Worm (Caenorhabditis elegans): ENCODE results near the gene K08D8.5.
A peak's percentile ranks its signal among the peaks of the same experiment; 100 is the strongest.

K08D8.5 gene

ce11 chrIV:12893166-12893565, 18.8 kb downstream of the K08D8.5 start, which contains the start of gene K08D8.12:
Gene K08D8.12 (plus strand): TSS chrIV:12893466.
- TF ChIP-seq gmeb-2 (tag; optimal IDR thresholded peaks at IDR 0.05) (no peak), rnt-1 (tag; optimal IDR thresholded peaks at IDR 0.05) (no peak), F13H6.1 (tag; optimal IDR thresholded peaks at IDR 0.05) (no peak), ref-2 (tag; optimal IDR thresholded peaks at IDR 0.05) (no peak), elt-4 (tag; optimal IDR thresholded peaks at IDR 0.05) (no peak), zip-5 (tag; optimal IDR thresholded peaks at IDR 0.05) (no peak), hlh-30 (tag; optimal IDR thresholded peaks at IDR 0.05; ENCODE audit: insufficient read depth) (no peak), madf-2 (tag; optimal IDR thresholded peaks at IDR 0.05) (no peak), elt-2 (tag; optimal IDR thresholded peaks at IDR 0.05) (no peak), mec-3 (tag; optimal IDR thresholded peaks at IDR 0.05; ENCODE audit: borderline replicate concordance) (no peak), ztf-16 (tag; optimal IDR thresholded peaks at IDR 0.05) (no peak), pag-3 (tag; optimal IDR thresholded peaks at IDR 0.05; ENCODE audit: borderline replicate concordance) (no peak), che-1 (tag; optimal IDR thresholded peaks at IDR 0.05) (no peak), ceh-19 (GFP tag; optimal IDR thresholded peaks at IDR 0.05) (no peak), sdc-2 (tag; optimal IDR thresholded peaks at IDR 0.05) (no peak), ceh-6 (GFP tag; optimal IDR thresholded peaks at IDR 0.05) (no peak)

- TF ChIP-seq T23F11.4 (GFP tag; optimal IDR thresholded peaks at IDR 0.05) (no peak), ceh-48 (tag; optimal IDR thresholded peaks at IDR 0.05) (no peak), nfya-1 (tag; optimal IDR thresholded peaks at IDR 0.05) (no peak), ceh-24 (tag; optimal IDR thresholded peaks at IDR 0.05) (no peak), fkh-10 (GFP tag; optimal IDR thresholded peaks at IDR 0.05) (no peak), Y22D7AL.16 (tag; optimal IDR thresholded peaks at IDR 0.05) (no peak), ref-2 (tag; optimal IDR thresholded peaks at IDR 0.05) (no peak), fkh-6 (tag; optimal IDR thresholded peaks at IDR 0.05) (no peak), ceh-22 (tag; optimal IDR thresholded peaks at IDR 0.05) (no peak), ceh-19 (GFP tag; optimal IDR thresholded peaks at IDR 0.05) (no peak), nhr-232 (tag; optimal IDR thresholded peaks at IDR 0.05) (no peak), ceh-30 (tag; optimal IDR thresholded peaks at IDR 0.05) (no peak), pax-1 (tag; optimal IDR thresholded peaks at IDR 0.05) (no peak), ama-1 (optimal IDR thresholded peaks at IDR 0.05) (no peak), lin-11 (tag; optimal IDR thresholded peaks at IDR 0.05) (no peak), ceh-34 (tag; optimal IDR thresholded peaks at IDR 0.05) (no peak), C08G9.2 (tag; optimal IDR thresholded peaks at IDR 0.05) (no peak), tbx-2 (tag; optimal IDR thresholded peaks at IDR 0.05) (no peak), nhr-11 (tag; optimal IDR thresholded peaks at IDR 0.05) (no peak)
These were observed 19.7 kb downstream of the K08D8.5 start, which contains the start of gene K08D8.1 for ce11 chrIV:12892194-12892593. Gene K08D8.1 (plus strand): TSS chrIV:12892494.

DNA sequence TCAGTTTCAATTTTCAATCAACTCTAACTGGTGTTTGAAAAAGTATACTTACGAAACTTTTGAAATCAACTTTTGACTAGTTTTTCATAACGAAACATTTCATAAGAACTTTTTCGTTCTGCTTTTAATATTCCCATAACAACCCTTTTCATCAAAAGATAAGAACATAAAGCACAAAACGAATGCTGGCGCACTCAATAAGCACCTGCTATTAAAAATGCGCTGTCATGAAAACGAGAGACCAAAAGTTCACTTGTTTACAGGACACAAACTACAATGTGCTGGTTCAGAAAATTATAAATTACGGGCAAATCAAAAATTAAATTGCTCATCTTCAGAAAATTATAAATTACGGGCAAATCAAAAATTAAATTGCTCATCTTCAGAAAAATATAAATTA, 20.8 kb downstream of the K08D8.5 start:
- TF ChIP-seq pha-2 (tag; optimal IDR thresholded peaks at IDR 0.05) (no peak), sox-2 (GFP tag; IDR thresholded peaks at IDR 0.05) (no peak), fkh-10 (GFP tag; optimal IDR thresholded peaks at IDR 0.05) (no peak), K09A11.1 (tag; optimal IDR thresholded peaks at IDR 0.05; ENCODE audit: insufficient read depth) (no peak), elt-4 (tag; optimal IDR thresholded peaks at IDR 0.05) (no peak), C08G9.2 (tag; optimal IDR thresholded peaks at IDR 0.05) (no peak)

DNA sequence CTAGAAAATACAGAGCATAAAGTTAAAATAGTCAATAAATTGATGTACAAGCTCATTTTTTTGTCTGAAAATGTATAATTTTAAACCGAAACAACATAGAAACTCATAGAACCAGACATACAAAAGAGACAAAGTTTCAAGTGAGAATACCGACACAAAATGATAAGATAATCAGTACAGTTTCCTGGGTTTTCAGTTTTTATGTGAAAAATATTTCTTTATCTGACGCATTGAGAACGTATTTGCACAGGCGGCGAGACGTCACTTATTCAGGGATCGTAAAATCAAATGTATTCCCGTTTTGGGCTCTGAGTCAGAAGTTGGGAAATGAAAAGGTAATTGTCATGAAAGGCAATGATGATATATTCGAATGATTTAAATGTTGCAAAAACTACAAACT, 21.5 kb downstream of the K08D8.5 start, which contains the start of gene K08D8.6:
TSS of gene K08D8.6 (minus strand) at position 64 of the 400 bp plus-strand sequence.
- TF ChIP-seq elt-2 (tag; optimal IDR thresholded peaks at IDR 0.05) (peak; percentile 4), Y22D7AL.16 (tag; optimal IDR thresholded peaks at IDR 0.05) (no peak)

DNA sequence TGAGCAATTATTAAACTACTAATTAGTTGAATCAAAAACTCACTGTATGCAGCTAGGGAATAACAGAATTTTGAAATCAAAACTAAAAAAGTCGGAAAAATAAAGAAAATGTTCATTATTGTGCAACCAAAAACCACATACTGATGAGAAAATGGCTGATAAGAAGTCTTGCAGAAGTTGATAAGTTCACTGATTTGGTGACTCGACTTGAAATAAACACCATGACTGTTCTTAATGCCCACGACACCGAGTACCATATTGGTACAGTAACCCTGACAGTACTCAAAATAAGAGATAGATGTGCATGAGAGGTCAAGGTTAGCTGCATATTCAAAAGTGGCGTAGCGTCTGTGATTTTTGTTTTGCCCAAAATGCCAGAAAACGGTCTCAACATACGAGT, 25.9 kb downstream of the K08D8.5 start:
- TF ChIP-seq tbx-2 (tag; optimal IDR thresholded peaks at IDR 0.05) (no peak), ceh-45 (GFP tag; IDR thresholded peaks at IDR 0.05) (no peak), ttx-3 (tag; optimal IDR thresholded peaks at IDR 0.05) (no peak), zip-5 (tag; optimal IDR thresholded peaks at IDR 0.05) (no peak), hlh-8 (tag; optimal IDR thresholded peaks at IDR 0.05) (no peak)

Measured in whole organism, late embryonic.